Fruit fly (Drosophila melanogaster) whole organism, adult: ENCODE data around the gene CG12057.

Experiments used
- CG33017 ChIP-seq: fragments of 200-800 bp; sonication (Bioruptor generic); optimal IDR thresholded peaks from 2 replicates; lab custom pipeline; 2018; ENCODE audit warnings: missing biosample characterization, mild to moderate bottlenecking, missing genetic modification characterization, moderate library complexity
- Hr96 ChIP-seq: fragments of 200-800 bp; sonication (Bioruptor generic); optimal IDR thresholded peaks from 2 replicates; lab custom pipeline; 2016; ENCODE audit warnings: missing biosample characterization, missing genetic modification characterization
- cnc ChIP-seq, 2 experiments: fragments of >200 bp; optimal IDR thresholded peaks; 2 replicates each; lab custom pipeline; 2017
- kay ChIP-seq: fragments of 200-800 bp; sonication (Bioruptor generic); peaks from one replicate; lab custom pipeline; 2016; ENCODE audit warnings: missing biosample characterization, missing genetic modification characterization, borderline replicate concordance

DNA sequence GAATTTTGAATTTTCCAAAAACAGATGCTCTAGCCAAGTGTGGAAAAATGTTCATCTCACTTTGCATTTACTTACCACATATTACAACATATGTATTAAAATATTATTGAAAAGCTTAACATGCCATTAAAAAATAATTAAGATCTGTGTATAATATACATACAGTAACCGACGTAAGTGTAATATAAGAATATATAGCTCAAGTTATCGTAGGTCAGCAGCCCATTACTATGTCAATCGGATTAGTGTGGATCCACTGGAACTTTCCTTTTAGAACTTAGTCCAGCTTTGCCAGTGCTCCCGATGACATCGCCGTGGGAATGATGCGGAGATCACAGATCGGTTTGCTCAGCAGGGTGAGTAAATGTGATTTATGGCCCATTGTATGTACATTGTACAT is 23.1 kb downstream of the CG12057 start, which contains the start of gene Obp8a:
- TF ChIP-seq Hr96 (GFP tag; lab: Kevin White, UChicago) (no peak), kay (GFP tag; lab: Kevin White, UChicago) (no peak), CG33017 (no peak), cnc (optimal IDR thresholded peaks at IDR 0.05; lab: Kevin White, UChicago) (no peak)
